Worm (Caenorhabditis elegans) whole organism, L4 larva: Measurements from ENCODE around the gene ifo-1.
"Not testable (repeated sequence)": the region's sequence is repeated elsewhere in the genome, so short reads cannot be mapped to it uniquely, and the experiment has no call there.

Experiments
- D1046.2 ChIP-seq: fragments of 200-800 bp; sonication (Bioruptor generic); IDR thresholded peaks from 2 replicates; pipeline ENCODE4 v1.3.6; 2022; ENCODE audit warnings: missing genetic modification characterization, missing compliant biosample characterization
- F26F4.8 ChIP-seq: fragments of 200-800 bp; sonication (Bioruptor generic); conservative IDR thresholded peaks from 2 replicates; pipeline ENCODE4 v1.3.6; 2022; ENCODE audit warnings: missing genetic modification characterization, missing compliant biosample characterization
- F44E2.7 ChIP-seq: fragments of 200-800 bp; sonication (Bioruptor generic); IDR thresholded peaks from 2 replicates; pipeline ENCODE4 v2.1.2; 2022; ENCODE audit warnings: missing genetic modification characterization, missing compliant biosample characterization
- F49E8.2 ChIP-seq: sonication (generic microtip); optimal IDR thresholded peaks from 2 replicates; lab custom pipeline; 2016; ENCODE audit warnings: missing compliant biosample characterization, mild to moderate bottlenecking, missing genetic modification characterization, borderline replicate concordance
- T20F7.1 ChIP-seq: fragments of 200-800 bp; sonication (Bioruptor generic); optimal IDR thresholded peaks from 2 replicates; lab custom pipeline; 2018; ENCODE audit warnings: mild to moderate bottlenecking, missing genetic modification characterization, missing compliant biosample characterization
- Y105C5A.15 ChIP-seq: fragments of 200-800 bp; sonication (Bioruptor generic); IDR thresholded peaks from 2 replicates; pipeline ENCODE4 v1.3.6; 2022; ENCODE audit warnings: missing genetic modification characterization, missing compliant biosample characterization
- Y48G9A.11 ChIP-seq: fragments of 200-800 bp; sonication (Bioruptor generic); IDR thresholded peaks from 2 replicates; pipeline ENCODE4 v1.3.6; 2022; ENCODE audit warnings: missing genetic modification reagents, missing genetic modification characterization, missing compliant biosample characterization
- ZK337.2 ChIP-seq: fragments of 200-800 bp; sonication (Bioruptor generic); IDR thresholded peaks from 2 replicates; pipeline ENCODE4 v1.3.6; 2022; ENCODE audit warnings: missing genetic modification reagents, missing genetic modification characterization, missing compliant biosample characterization
- aly-2 ChIP-seq: sonication (generic microtip); optimal IDR thresholded peaks from 2 replicates; lab custom pipeline; 2018; ENCODE audit warnings: missing biosample characterization, missing genetic modification characterization
- attf-4 ChIP-seq: sonication (generic microtip); optimal IDR thresholded peaks from 3 replicates; lab custom pipeline; 2017; ENCODE audit warnings: missing biosample characterization, missing genetic modification characterization
- ceh-20 ChIP-seq: fragments of 200-800 bp; sonication (Bioruptor generic); IDR thresholded peaks from 2 replicates; pipeline ENCODE4 v1.3.6; 2022; ENCODE audit warnings: missing genetic modification reagents, missing genetic modification characterization, missing compliant biosample characterization
- ceh-28 ChIP-seq: fragments of 150-350 bp; optimal IDR thresholded peaks from 2 replicates; lab custom pipeline; 2014; ENCODE audit warnings: missing biosample characterization, missing genetic modification reagents, missing genetic modification characterization
- ceh-32 ChIP-seq: sonication (generic microtip); optimal IDR thresholded peaks from 2 replicates; lab custom pipeline; 2016; ENCODE audit warnings: mild to moderate bottlenecking, missing genetic modification characterization, missing compliant biosample characterization; ENCODE audit not compliant: poor library complexity
- ceh-82 ChIP-seq: sonication (generic microtip); optimal IDR thresholded peaks from 2 replicates; lab custom pipeline; 2017; ENCODE audit warnings: missing biosample characterization, missing genetic modification characterization
- daf-12 ChIP-seq: fragments of 150-350 bp; optimal IDR thresholded peaks from 2 replicates; lab custom pipeline; 2014; ENCODE audit warnings: missing biosample characterization, missing genetic modification reagents, missing genetic modification characterization
- daf-16 ChIP-seq, 3 experiments: sonication (generic microtip); optimal IDR thresholded peaks; 2 replicates each; lab custom pipeline; 2016 to 2017; ENCODE audit warnings: missing genetic modification characterization in 3 of 3, missing genetic modification reagents in 3 of 3, mild to moderate bottlenecking in 2 of 3, missing compliant biosample characterization in 2 of 3, missing biosample characterization in 1 of 3, moderate library complexity in 1 of 3
- dmd-8 ChIP-seq: fragments of 200-800 bp; sonication (Bioruptor generic); IDR thresholded peaks from 2 replicates; pipeline ENCODE4 v1.3.6; 2022; ENCODE audit warnings: missing genetic modification characterization, missing compliant biosample characterization
- dmd-9 ChIP-seq: fragments of 200-800 bp; sonication (Bioruptor generic); IDR thresholded peaks from 2 replicates; pipeline ENCODE4 v1.3.6; 2022; ENCODE audit warnings: missing genetic modification reagents, missing genetic modification characterization, missing compliant biosample characterization
- duxl-1 ChIP-seq: sonication (generic microtip); optimal IDR thresholded peaks from 2 replicates; lab custom pipeline; 2016; ENCODE audit warnings: mild to moderate bottlenecking, missing genetic modification characterization, moderate library complexity, missing compliant biosample characterization; ENCODE audit not compliant: poor library complexity
- egl-43 ChIP-seq: fragments of 200-800 bp; sonication (Bioruptor generic); IDR thresholded peaks from 2 replicates; pipeline ENCODE4 v1.3.6; 2022; ENCODE audit warnings: missing genetic modification reagents, missing genetic modification characterization, missing compliant biosample characterization
- gei-8 ChIP-seq: fragments of 200-800 bp; sonication (Bioruptor generic); optimal IDR thresholded peaks from 2 replicates; lab custom pipeline; 2018; ENCODE audit warnings: mild to moderate bottlenecking, missing genetic modification characterization, missing compliant biosample characterization
- hlh-11 ChIP-seq: fragments of 200-800 bp; sonication (Bioruptor generic); optimal IDR thresholded peaks from 2 replicates; lab custom pipeline; 2018; ENCODE audit warnings: mild to moderate bottlenecking, missing genetic modification characterization, missing compliant biosample characterization
- hmg-1.1 ChIP-seq: fragments of 200-800 bp; sonication (Bioruptor generic); IDR thresholded peaks from 2 replicates; pipeline ENCODE4 v1.3.6; 2022; ENCODE audit warnings: missing genetic modification reagents, missing genetic modification characterization, missing compliant biosample characterization
- jun-1 ChIP-seq: fragments of 150-350 bp; optimal IDR thresholded peaks from 2 replicates; lab custom pipeline; 2014; ENCODE audit warnings: missing biosample characterization, missing genetic modification reagents, missing genetic modification characterization
- lim-7 ChIP-seq: fragments of 200-800 bp; sonication (Bioruptor generic); IDR thresholded peaks from 2 replicates; pipeline ENCODE4 v1.3.6; 2022; ENCODE audit warnings: missing genetic modification characterization, missing compliant biosample characterization
- lin-29 ChIP-seq: fragments of 200-800 bp; sonication (Bioruptor generic); IDR thresholded peaks from 2 replicates; pipeline ENCODE4 v1.3.6; 2022; ENCODE audit warnings: missing genetic modification reagents, missing genetic modification characterization, missing compliant biosample characterization
- lir-3 ChIP-seq: sonication (generic microtip); optimal IDR thresholded peaks from 2 replicates; lab custom pipeline; 2016; ENCODE audit warnings: mild to moderate bottlenecking, missing genetic modification characterization, missing compliant biosample characterization
- madf-5 ChIP-seq, 2 experiments: fragments of 200-800 bp; sonication (Bioruptor generic); IDR thresholded peaks; 2 replicates each; pipeline ENCODE4 v1.3.6; 2022; ENCODE audit warnings: missing compliant biosample characterization in 2 of 2, missing genetic modification characterization in 2 of 2
- mdl-1 ChIP-seq, 2 experiments: fragments of 150-350 bp in 1 of 2; sonication (generic microtip) in 1 of 2; optimal IDR thresholded peaks; 2 replicates each; lab custom pipeline; 2014 to 2017; ENCODE audit warnings: missing biosample characterization in 2 of 2, missing genetic modification characterization in 2 of 2
- nhr-10 ChIP-seq: fragments of 150-350 bp; optimal IDR thresholded peaks from 2 replicates; lab custom pipeline; 2014; ENCODE audit warnings: missing biosample characterization, missing genetic modification characterization
- nhr-111 ChIP-seq: fragments of 200-800 bp; sonication (Bioruptor generic); optimal IDR thresholded peaks from 2 replicates; lab custom pipeline; 2018; ENCODE audit warnings: mild to moderate bottlenecking, missing genetic modification characterization, missing compliant biosample characterization
- nhr-41 ChIP-seq: fragments of 200-800 bp; sonication (Bioruptor generic); IDR thresholded peaks from 2 replicates; pipeline ENCODE4 v1.3.6; 2022; ENCODE audit warnings: missing genetic modification reagents, missing genetic modification characterization, missing compliant biosample characterization
- nhr-42 ChIP-seq: fragments of 200-800 bp; sonication (Bioruptor generic); IDR thresholded peaks from 2 replicates; pipeline ENCODE4 v1.3.6; 2022; ENCODE audit warnings: missing genetic modification characterization, missing compliant biosample characterization
- nhr-48 ChIP-seq: sonication (generic microtip); optimal IDR thresholded peaks from 2 replicates; lab custom pipeline; 2016; ENCODE audit warnings: mild to moderate bottlenecking, missing genetic modification characterization, missing compliant biosample characterization
- nhr-77 ChIP-seq: fragments of 150-350 bp; optimal IDR thresholded peaks from 2 replicates; lab custom pipeline; 2014; ENCODE audit warnings: missing biosample characterization, missing genetic modification characterization
- pha-4 ChIP-seq, 2 experiments: fragments of 150-350 bp in 1 of 2; fragments of 200-800 bp in 1 of 2; sonication (Bioruptor generic) in 1 of 2; IDR thresholded peaks in 1 of 2; optimal IDR thresholded peaks in 1 of 2; 2 replicates each; pipeline versions ENCODE4 v1.3.6 to Lab custom; 2014 to 2022; ENCODE audit warnings: missing genetic modification characterization in 2 of 2, missing genetic modification reagents in 2 of 2, missing biosample characterization in 1 of 2, missing compliant biosample characterization in 1 of 2
- skn-1 ChIP-seq: fragments of 150-350 bp; optimal IDR thresholded peaks from 2 replicates; lab custom pipeline; 2014; ENCODE audit warnings: missing biosample characterization, missing genetic modification characterization
- snpc-1.2 ChIP-seq: fragments of 200-800 bp; sonication (Bioruptor generic); IDR thresholded peaks from 2 replicates; pipeline ENCODE4 v1.3.6; 2022; ENCODE audit warnings: missing genetic modification reagents, missing genetic modification characterization, missing compliant biosample characterization
- snpc-4 ChIP-seq: fragments of 150-350 bp; optimal IDR thresholded peaks from 2 replicates; lab custom pipeline; 2014; ENCODE audit warnings: missing biosample characterization, missing genetic modification characterization
- tra-1 ChIP-seq: fragments of 200-800 bp; sonication (Bioruptor generic); IDR thresholded peaks from 2 replicates; pipeline ENCODE4 v1.3.6; 2022; ENCODE audit warnings: missing genetic modification reagents, missing genetic modification characterization, missing compliant biosample characterization
- vab-7 ChIP-seq: fragments of 200-800 bp; sonication (Bioruptor generic); IDR thresholded peaks from 2 replicates; pipeline ENCODE4 v1.3.6; 2022; ENCODE audit warnings: missing genetic modification reagents, missing genetic modification characterization, missing compliant biosample characterization
- zfp-2 ChIP-seq: sonication (generic microtip); optimal IDR thresholded peaks from 2 replicates; lab custom pipeline; 2016; ENCODE audit warnings: mild to moderate bottlenecking, missing genetic modification characterization, missing compliant biosample characterization
- zip-11 ChIP-seq: fragments of 200-800 bp; sonication (Bioruptor generic); IDR thresholded peaks from 2 replicates; pipeline ENCODE4 v1.3.6; 2022; ENCODE audit warnings: missing genetic modification characterization, missing compliant biosample characterization

ifo-1 gene

DNA sequence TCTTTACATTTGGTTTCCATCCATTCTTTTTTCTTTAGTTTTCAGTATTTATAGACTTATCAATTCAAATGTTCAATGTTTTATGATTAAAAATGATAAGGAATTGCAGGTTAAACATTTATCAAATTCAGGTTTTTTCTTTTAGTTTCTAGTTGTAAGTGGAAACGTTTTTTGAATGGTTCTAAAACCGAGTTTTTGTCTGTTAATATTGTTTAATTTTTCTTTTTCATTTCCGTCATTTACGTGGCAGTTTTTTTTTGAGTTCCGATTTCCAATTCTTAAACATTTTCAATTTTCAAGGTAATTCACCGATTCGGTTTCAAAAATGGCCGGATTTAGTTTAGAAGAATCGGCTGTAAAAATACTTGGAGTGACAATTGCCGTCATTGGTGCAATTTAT lies 48.4 kb upstream of the ifo-1 start, which contains the start of gene T12B3.3:
Gene T12B3.3 (plus strand): TSS at position 301 of the 400 bp plus-strand sequence.
- TF ChIP-seq nhr-10 (tag; lab: Kevin White, UChicago); gei-8 (GFP tag; lab: Kevin White, UChicago); lir-3: not testable (repeated sequence)
- TF ChIP-seq, all 104 proteins: peak for 0; not testable (repeated sequence) for 104

- not testable (repeated sequence) for TF ChIP-seq egl-43 (GFP tag; lab: Robert Waterston, UW); zip-11 (GFP tag; lab: Robert Waterston, UW); F26F4.8
Observed at ce11 chrIV:7365011-7365410, 38.5 kb upstream of the ifo-1 start, which contains the start of gene Y40C5A.4. Gene Y40C5A.4 (minus strand): TSS chrIV:7365111.

- no peak for TF ChIP-seq lin-29 (GFP tag; lab: Robert Waterston, UW)
- TF ChIP-seq attf-4: no peak
- TF ChIP-seq ceh-32 (tag; lab: Kevin White, UChicago): no peak
- no peak for TF ChIP-seq zfp-2
- no peak for TF ChIP-seq ceh-20 (GFP tag; lab: Robert Waterston, UW)
- TF ChIP-seq ceh-82: no peak
- no peak for TF ChIP-seq nhr-48 (tag; lab: Kevin White, UChicago)
- TF ChIP-seq jun-1 (tag; lab: Kevin White, UChicago): no peak
- TF ChIP-seq daf-12 (tag; lab: Kevin White, UChicago): no peak
- no peak for TF ChIP-seq hmg-1.1 (GFP tag; lab: Robert Waterston, UW)
Observed at ce11 chrIV:7346751-7347150, 20.3 kb upstream of the ifo-1 start, which contains the start of gene daf-42. Gene daf-42 (minus strand): TSS chrIV:7346851.

ce11 chrIV:7344020-7344419 lies 17.6 kb upstream of the ifo-1 start:
- TF ChIP-seq nhr-77 (tag; lab: Kevin White, UChicago) (peak; percentile 6), T20F7.1 (GFP tag; lab: Kevin White, UChicago) (no peak), skn-1 (tag; lab: Kevin White, UChicago) (no peak), dmd-8 (GFP tag; lab: Robert Waterston, UW) (peak; percentile 82), mdl-1 (tag; optimal IDR thresholded peaks at IDR 0.05; lab: Kevin White, UChicago) (peak in 1 of 2 experiments; percentile 32), nhr-48 (tag; lab: Kevin White, UChicago) (no peak), egl-43 (GFP tag; lab: Robert Waterston, UW) (peak; percentile 88; the same call in 1 of the 2 replicates), snpc-1.2 (peak; percentile 83), zip-11 (GFP tag; lab: Robert Waterston, UW) (0 out of 2 replicates have a peak, but pooled peaks have one; percentile 35), tra-1 (GFP tag; lab: Robert Waterston, UW) (peak; percentile 51; the same call in 1 of the 2 replicates), D1046.2 (GFP tag; lab: Robert Waterston, UW) (peak; percentile 65; the same call in 1 of the 2 replicates), hlh-11 (tag; lab: Kevin White, UChicago) (peak; percentile 9), dmd-9 (peak; percentile 37; the same call in 1 of the 2 replicates), ceh-20 (GFP tag; lab: Robert Waterston, UW) (0 out of 2 replicates have a peak, but pooled peaks have one; percentile 36), nhr-41 (GFP tag; lab: Robert Waterston, UW) (peak; percentile 48; the same call in 1 of the 2 replicates), lin-29 (GFP tag; lab: Robert Waterston, UW) (no peak), gei-8 (GFP tag; lab: Kevin White, UChicago) (no peak), nhr-111 (GFP tag; lab: Kevin White, UChicago) (no peak), pha-4 (GFP tag; IDR thresholded peaks at IDR 0.05; lab: Robert Waterston, UW) (no peak), pha-4 (tag; optimal IDR thresholded peaks at IDR 0.05; lab: Kevin White, UChicago) (no peak), daf-16 (GFP tag; optimal IDR thresholded peaks at IDR 0.05; lab: Kevin White, UChicago) (no peak), daf-16 (tag; optimal IDR thresholded peaks at IDR 0.05; lab: Kevin White, UChicago) (no peak), Y48G9A.11 (GFP tag; lab: Robert Waterston, UW) (peak; percentile 26; the same call in 1 of the 2 replicates), vab-7 (GFP tag; lab: Robert Waterston, UW) (peak; percentile 61; the same call in 1 of the 2 replicates), snpc-4 (tag; lab: Kevin White, UChicago) (no peak), duxl-1 (peak; percentile 60), F44E2.7 (GFP tag; lab: Robert Waterston, UW) (no peak), nhr-42 (GFP tag; lab: Robert Waterston, UW) (no peak), ZK337.2 (peak; percentile 38; the same call in 1 of the 2 replicates), Y105C5A.15 (no peak), lim-7 (GFP tag; lab: Robert Waterston, UW) (peak; percentile 92), ceh-28 (tag; lab: Kevin White, UChicago) (no peak), aly-2 (tag; lab: Kevin White, UChicago) (no peak), madf-5 (GFP tag; IDR thresholded peaks at IDR 0.05; lab: Robert Waterston, UW) (peak in 1 of 2 experiments; percentile 74; a peak in 1 of 4 replicates), F49E8.2 (no peak)
